Worm (Caenorhabditis elegans): ENCODE results near the gene Y55F3C.9.

DNA sequence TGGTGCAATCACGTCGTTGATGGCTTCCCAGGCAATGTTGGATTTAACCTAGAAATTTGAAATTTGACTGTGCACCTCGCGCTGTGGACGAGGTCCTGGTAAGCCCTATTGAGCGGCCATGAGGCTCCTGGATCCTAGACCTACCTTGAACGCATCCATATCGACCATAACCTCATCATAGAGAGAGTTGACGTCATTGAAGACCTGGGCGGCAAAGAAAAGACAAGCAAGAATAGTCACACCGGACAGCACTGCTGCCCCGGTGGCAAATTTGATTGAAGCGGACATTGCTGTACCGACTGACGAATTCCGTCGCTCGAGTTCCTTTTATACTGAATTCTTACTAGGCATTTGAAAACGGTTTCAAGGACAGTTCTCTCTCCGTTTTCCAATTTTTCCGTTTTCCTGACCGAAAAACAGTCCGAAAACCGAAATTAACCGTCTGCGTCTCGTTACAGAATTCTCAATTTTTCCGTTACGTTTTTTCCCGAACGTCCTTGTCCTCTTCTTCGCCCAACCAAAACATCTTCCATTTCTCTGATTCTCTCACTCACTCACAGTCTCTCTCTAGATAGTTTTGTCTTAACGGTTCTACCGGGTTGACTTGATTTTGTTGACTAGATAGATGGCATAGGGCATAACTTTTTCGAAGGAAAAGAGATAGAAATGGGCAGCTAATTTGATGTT is 35.5 kb upstream of the Y55F3C.9 start, which contains the start of gene col-103:
- TF ChIP-seq zim-3 (tag; optimal IDR thresholded peaks at IDR 0.05) (no peak), mcd-1 (GFP tag; IDR thresholded peaks at IDR 0.05) (no peak), dox-1 (GFP tag; IDR thresholded peaks at IDR 0.05) (no peak), unc-62 (GFP tag; optimal IDR thresholded peaks at IDR 0.05) (no peak), pha-4 (tag; optimal IDR thresholded peaks at IDR 0.05) (no peak), die-1 (tag; optimal IDR thresholded peaks at IDR 0.05) (no peak), nfya-1 (tag; optimal IDR thresholded peaks at IDR 0.05; ENCODE audit: borderline replicate concordance, insufficient read depth) (no peak), B0336.3 (GFP tag; IDR thresholded peaks at IDR 0.05) (no peak), D2030.7 (GFP tag; IDR thresholded peaks at IDR 0.05) (no peak)

Data from whole organism, young adult.